Worm (Caenorhabditis elegans): ENCODE measurements around the gene F32D8.7.

DNA sequence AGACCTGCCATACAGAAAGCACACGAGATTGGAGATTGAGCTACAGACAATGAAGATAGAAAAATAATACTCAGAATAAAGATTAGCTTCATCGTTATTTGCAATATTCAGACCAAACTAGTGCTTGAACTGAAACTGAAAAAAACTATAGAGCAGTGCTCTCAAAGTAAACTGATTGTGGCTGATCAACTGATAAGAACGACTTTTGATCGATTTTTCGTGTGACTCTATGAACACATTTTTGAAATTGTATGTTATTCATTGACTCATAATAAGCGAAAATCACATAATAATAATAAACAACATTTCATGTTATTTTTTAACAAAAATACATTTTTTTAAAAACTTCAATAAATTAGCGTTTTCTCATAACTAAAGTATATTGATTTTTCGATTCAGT is 2.9 kb downstream of the F32D8.7 start, which contains the start of gene spp-16:
- TF ChIP-seq ceh-36 (tag; optimal IDR thresholded peaks at IDR 0.05) (no peak), ama-1 (optimal IDR thresholded peaks at IDR 0.05) (no peak), F13C5.2 (tag; optimal IDR thresholded peaks at IDR 0.05) (no peak), sea-1 (GFP tag; conservative IDR thresholded peaks at IDR 0.05) (no peak), flt-1 (GFP tag; IDR thresholded peaks at IDR 0.05) (no peak), tbx-11 (GFP tag; IDR thresholded peaks at IDR 0.05) (no peak), tra-4 (tag; optimal IDR thresholded peaks at IDR 0.05) (no peak), aly-1 (tag; optimal IDR thresholded peaks at IDR 0.05) (no peak), hmbx-1 (tag; optimal IDR thresholded peaks at IDR 0.05) (no peak)
